Worm (Caenorhabditis elegans): ENCODE results near the gene T08G5.1.

- TF ChIP-seq unc-62 (GFP tag; optimal IDR thresholded peaks at IDR 0.05) (no peak), skn-1 (tag; optimal IDR thresholded peaks at IDR 0.05) (no peak), unc-39 (tag; optimal IDR thresholded peaks at IDR 0.05) (no peak), nhr-11 (tag; optimal IDR thresholded peaks at IDR 0.05) (no peak)
Measured at ce11 chrV:14002402-14002801, 16.2 kb upstream of the T08G5.1 start.
